Worm (Caenorhabditis elegans) whole organism, L2 larva: ENCODE data around the gene F41F3.9.

Experiments used
- blmp-1 ChIP-seq: sonication (generic microtip); optimal IDR thresholded peaks from 2 replicates; lab custom pipeline; 2017; ENCODE audit warnings: missing genetic modification characterization, mild to moderate bottlenecking, missing compliant biosample characterization, antibody characterized with exemption, moderate library complexity; ENCODE audit not compliant: insufficient read depth
- egl-27 ChIP-seq: sonication (generic microtip); optimal IDR thresholded peaks from 3 replicates; lab custom pipeline; 2017; ENCODE audit warnings: missing biosample characterization, missing genetic modification reagents, missing genetic modification characterization
- fos-1 ChIP-seq: fragments of 150-350 bp; optimal IDR thresholded peaks from 2 replicates; lab custom pipeline; 2014; ENCODE audit warnings: missing biosample characterization, missing genetic modification characterization
- lin-11 ChIP-seq: fragments of 150-350 bp; sonication (generic microtip); optimal IDR thresholded peaks from 2 replicates; lab custom pipeline; 2014; ENCODE audit warnings: missing biosample characterization, missing genetic modification characterization, inconsistent platforms, mixed read lengths
- nhr-237 ChIP-seq: fragments of 150-350 bp; optimal IDR thresholded peaks from 2 replicates; lab custom pipeline; 2014; ENCODE audit warnings: missing biosample characterization, missing genetic modification characterization
- peb-1 ChIP-seq: fragments of 150-350 bp; optimal IDR thresholded peaks from 2 replicates; lab custom pipeline; 2014; ENCODE audit warnings: missing biosample characterization, missing genetic modification characterization
- skn-1 ChIP-seq: sonication (generic microtip); optimal IDR thresholded peaks from 2 replicates; lab custom pipeline; 2017; ENCODE audit warnings: missing biosample characterization, missing genetic modification characterization
- unc-62 ChIP-seq: fragments of 150-350 bp; optimal IDR thresholded peaks from 2 replicates; lab custom pipeline; 2014; ENCODE audit warnings: missing biosample characterization, missing genetic modification reagents, missing genetic modification characterization
- zag-1 ChIP-seq: fragments of 150-350 bp; optimal IDR thresholded peaks from 2 replicates; lab custom pipeline; 2014; ENCODE audit warnings: missing biosample characterization, missing genetic modification characterization
- ztf-11 ChIP-seq: sonication (generic microtip); optimal IDR thresholded peaks from 2 replicates; lab custom pipeline; 2017; ENCODE audit warnings: missing biosample characterization, missing genetic modification characterization

- TF ChIP-seq fos-1 (no peak), zag-1 (tag; lab: Kevin White, UChicago) (no peak), blmp-1 (no peak), egl-27 (tag; lab: Kevin White, UChicago) (no peak), unc-62 (GFP tag; lab: Kevin White, UChicago) (no peak), skn-1 (tag; lab: Kevin White, UChicago) (no peak), nhr-237 (tag; lab: Kevin White, UChicago) (no peak), ztf-11 (tag; lab: Kevin White, UChicago) (no peak), lin-11 (tag; lab: Kevin White, UChicago) (no peak), peb-1 (tag; lab: Kevin White, UChicago) (no peak)
These were observed 37.4 kb downstream of the F41F3.9 start, which contains the start of gene cpg-8 for ce11 chrV:4692382-4693281.
